Fruit fly (Drosophila melanogaster): ENCODE data around the gene CG8004.

Gene CG8004

dm6 chr3L:19895556-19895995, 32.7 kb downstream of the CG8004 start:
- TF ChIP-seq CG17801 (GFP tag; optimal IDR thresholded peaks at IDR 0.05; ENCODE audit: partially characterized antibody): peak; percentile 14

Measured in ovary, adult (tissue).